Worm (Caenorhabditis elegans) whole organism, dauer: ENCODE data around the gene Y66C5A.2.

Source experiments
- unc-62 ChIP-seq: sonication (generic microtip); optimal IDR thresholded peaks from 2 replicates; lab custom pipeline; 2017; ENCODE audit warnings: missing biosample characterization, missing genetic modification reagents, missing genetic modification characterization

Y66C5A.2 gene

DNA sequence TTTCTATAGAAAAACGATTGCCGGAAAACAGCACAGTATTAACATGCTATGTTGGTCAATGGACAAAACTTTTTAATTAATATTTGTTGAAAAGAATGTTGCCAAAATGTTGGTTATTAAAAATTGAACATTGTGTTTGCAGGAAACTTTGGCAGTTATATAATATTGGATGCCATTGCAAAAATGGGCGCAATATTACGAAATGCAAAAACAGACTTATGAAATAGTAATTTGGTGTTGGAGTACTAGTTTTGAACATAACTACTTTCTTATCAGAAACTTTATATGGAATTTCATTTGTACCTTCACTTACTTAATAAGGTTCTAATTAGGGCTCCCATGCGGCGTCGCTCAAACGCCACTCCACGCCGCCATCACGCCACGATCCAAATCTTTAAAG, 49.8 kb downstream of the Y66C5A.2 start:
- no peak for TF ChIP-seq unc-62
